Fruit fly (Drosophila melanogaster): ENCODE measurements around the gene Pop5.

Pop5 gene

dm6 chr3L:17027310-17027709, 17.5 kb downstream of the Pop5 start, which contains the start of gene CG7730:
Gene CG7730, plus strand, starts transcription at chr3L:17027515.
- TF ChIP-seq CG8478 (optimal IDR thresholded peaks at IDR 0.05) = no peak
- TF ChIP-seq CTCF (optimal IDR thresholded peaks at IDR 0.05) = no peak

dm6 chr3L:17024095-17024639, 20.7 kb downstream of the Pop5 start, which contains the start of gene Fit2:
Gene Fit2, plus strand, starts transcription at chr3L:17024328.
- TF ChIP-seq CTCF (optimal IDR thresholded peaks at IDR 0.05) = no peak
- no peak for TF ChIP-seq CG8478 (optimal IDR thresholded peaks at IDR 0.05)

dm6 chr3L:17023641-17024040, 21.2 kb downstream of the Pop5 start, which contains the start of gene a10:
Gene a10, minus strand, starts transcription at chr3L:17023741.
- TF ChIP-seq CG8478 (optimal IDR thresholded peaks at IDR 0.05) = no peak
- no peak for TF ChIP-seq CTCF (optimal IDR thresholded peaks at IDR 0.05)

dm6 chr3L:17022756-17023155, 22.1 kb downstream of the Pop5 start, which contains the start of gene CG6652:
Gene CG6652, minus strand, starts transcription at chr3L:17022856.
- TF ChIP-seq CTCF (optimal IDR thresholded peaks at IDR 0.05) (no peak), CG8478 (optimal IDR thresholded peaks at IDR 0.05) (no peak)

- TF ChIP-seq CG8478 (optimal IDR thresholded peaks at IDR 0.05) (no peak), CTCF (optimal IDR thresholded peaks at IDR 0.05) (no peak)
Observed at dm6 chr3L:17016576-17016917, 28.3 kb downstream of the Pop5 start.

- TF ChIP-seq CG8478 (optimal IDR thresholded peaks at IDR 0.05) (no peak), CTCF (optimal IDR thresholded peaks at IDR 0.05) (no peak)
Observed at dm6 chr3L:17015663-17016575, 28.9 kb downstream of the Pop5 start, which contains the start of the genes CG6664 and CG7728. Gene CG6664, minus strand, starts transcription at chr3L:17016180. Gene CG7728, plus strand, starts transcription at chr3L:17016536.

- TF ChIP-seq CG8478 (optimal IDR thresholded peaks at IDR 0.05) = no peak
- TF ChIP-seq CTCF (optimal IDR thresholded peaks at IDR 0.05) = peak in 1 of 2 experiments; percentile 27
Observed at dm6 chr3L:17012017-17012719, 32.7 kb downstream of the Pop5 start, which contains the start of gene CG3764. Gene CG3764, minus strand, starts transcription at chr3L:17012565.

- TF ChIP-seq CTCF (optimal IDR thresholded peaks at IDR 0.05) (no peak), CG8478 (optimal IDR thresholded peaks at IDR 0.05) (no peak)
Observed at dm6 chr3L:17011351-17012016, 33.4 kb downstream of the Pop5 start.

dm6 chr3L:17010492-17011303, 34.1 kb downstream of the Pop5 start:
- no peak for TF ChIP-seq CG8478 (optimal IDR thresholded peaks at IDR 0.05)
- no peak for TF ChIP-seq CTCF (optimal IDR thresholded peaks at IDR 0.05)

- TF ChIP-seq CG8478 (optimal IDR thresholded peaks at IDR 0.05) = no peak
- TF ChIP-seq CTCF (optimal IDR thresholded peaks at IDR 0.05) = no peak
Observed at dm6 chr3L:17009715-17010491, 34.9 kb downstream of the Pop5 start.

dm6 chr3L:17008911-17009364, 35.9 kb downstream of the Pop5 start:
- no peak for TF ChIP-seq CTCF (optimal IDR thresholded peaks at IDR 0.05)
- no peak for TF ChIP-seq CG8478 (optimal IDR thresholded peaks at IDR 0.05)

dm6 chr3L:17007945-17008344, 36.9 kb downstream of the Pop5 start:
- TF ChIP-seq CG8478 (optimal IDR thresholded peaks at IDR 0.05) (no peak), CTCF (optimal IDR thresholded peaks at IDR 0.05) (no peak)

dm6 chr3L:17007496-17007895, 37.3 kb downstream of the Pop5 start:
- TF ChIP-seq CTCF (optimal IDR thresholded peaks at IDR 0.05) = no peak
- no peak for TF ChIP-seq CG8478 (optimal IDR thresholded peaks at IDR 0.05)

Measured in S2 (cell line).